Fruit fly (Drosophila melanogaster): ENCODE results near the gene CG4325.

The CG4325 gene

dm6 chrX:2065073-2065472 lies 21.5 kb upstream of the CG4325 start, which contains the start of gene CG4281:
Gene CG4281 (minus strand): TSS chrX:2065142.
- peak; percentile 13 for TF ChIP-seq CG7101 (tag; optimal IDR thresholded peaks at IDR 0.05)
- no peak for TF ChIP-seq ovo (GFP tag; optimal IDR thresholded peaks at IDR 0.05)
- no peak for TF ChIP-seq cic (GFP tag; optimal IDR thresholded peaks at IDR 0.05)
- peak; percentile 40 for TF ChIP-seq CG14711 (tag; optimal IDR thresholded peaks at IDR 0.05)
- TF ChIP-seq pad (GFP tag; optimal IDR thresholded peaks at IDR 0.05), result no peak
- TF ChIP-seq CG33017 (tag; optimal IDR thresholded peaks at IDR 0.05), result no peak
- peak; percentile 24 for TF ChIP-seq tj (GFP tag; optimal IDR thresholded peaks at IDR 0.05)
- TF ChIP-seq CG7045 (GFP tag; optimal IDR thresholded peaks at IDR 0.05), result no peak
- no peak for TF ChIP-seq CG1620 (GFP tag; optimal IDR thresholded peaks at IDR 0.05)
- no peak for TF ChIP-seq CG5204 (GFP tag; optimal IDR thresholded peaks at IDR 0.05)
- no peak for TF ChIP-seq CG12768 (GFP tag; optimal IDR thresholded peaks at IDR 0.05)
- peak; percentile 17 for TF ChIP-seq Crg-1 (GFP tag; optimal IDR thresholded peaks at IDR 0.05)
- TF ChIP-seq Hr96 (GFP tag; optimal IDR thresholded peaks at IDR 0.05), result no peak
- TF ChIP-seq Clk (GFP tag; optimal IDR thresholded peaks at IDR 0.05), result no peak
- no peak for TF ChIP-seq kay (GFP tag; ENCODE audit: borderline replicate concordance)
- TF ChIP-seq toe (GFP tag; optimal IDR thresholded peaks at IDR 0.05), result no peak
- TF ChIP-seq CG11617 (GFP tag; optimal IDR thresholded peaks at IDR 0.05), result peak; percentile 23
- TF ChIP-seq cnc (optimal IDR thresholded peaks at IDR 0.05), result no peak
- peak; percentile 70 for TF ChIP-seq bab1 (GFP tag; optimal IDR thresholded peaks at IDR 0.05)
- TF ChIP-seq Mnt (GFP tag; optimal IDR thresholded peaks at IDR 0.05), result peak; percentile 37

dm6 chrX:2061849-2062248 lies 18.2 kb upstream of the CG4325 start, which contains the start of gene Sik2:
Gene Sik2 (minus strand): TSS chrX:2061915.
- TF ChIP-seq ovo (GFP tag; optimal IDR thresholded peaks at IDR 0.05), result no peak
- TF ChIP-seq pad (GFP tag; optimal IDR thresholded peaks at IDR 0.05), result no peak
- TF ChIP-seq CG14711 (tag; optimal IDR thresholded peaks at IDR 0.05), result peak; percentile 62
- TF ChIP-seq Mnt (GFP tag; optimal IDR thresholded peaks at IDR 0.05), result no peak
- TF ChIP-seq CG5204 (GFP tag; optimal IDR thresholded peaks at IDR 0.05), result no peak
- no peak for TF ChIP-seq CG7045 (GFP tag; optimal IDR thresholded peaks at IDR 0.05)
- no peak for TF ChIP-seq kay (GFP tag; ENCODE audit: borderline replicate concordance)

dm6 chrX:2061119-2061518 lies 17.5 kb upstream of the CG4325 start:
- TF ChIP-seq Clk (GFP tag; optimal IDR thresholded peaks at IDR 0.05) (no peak), pad (GFP tag; optimal IDR thresholded peaks at IDR 0.05) (peak; percentile 44), CG14711 (tag; optimal IDR thresholded peaks at IDR 0.05) (peak; percentile 66), CG1620 (GFP tag; optimal IDR thresholded peaks at IDR 0.05) (no peak), CG11617 (GFP tag; optimal IDR thresholded peaks at IDR 0.05) (peak; percentile 60), CG7045 (GFP tag; optimal IDR thresholded peaks at IDR 0.05) (peak; percentile 57), kay (GFP tag; ENCODE audit: borderline replicate concordance) (no peak), ovo (GFP tag; optimal IDR thresholded peaks at IDR 0.05) (no peak), cnc (optimal IDR thresholded peaks at IDR 0.05) (no peak), CG12768 (GFP tag; optimal IDR thresholded peaks at IDR 0.05) (peak; percentile 63), Crg-1 (GFP tag; optimal IDR thresholded peaks at IDR 0.05) (peak; percentile 7), toe (GFP tag; optimal IDR thresholded peaks at IDR 0.05) (no peak), tj (GFP tag; optimal IDR thresholded peaks at IDR 0.05) (peak; percentile 87), cic (GFP tag; optimal IDR thresholded peaks at IDR 0.05) (no peak), bab1 (GFP tag; optimal IDR thresholded peaks at IDR 0.05) (peak; percentile 19), Mnt (GFP tag; optimal IDR thresholded peaks at IDR 0.05) (peak; percentile 36), Hr96 (GFP tag; optimal IDR thresholded peaks at IDR 0.05) (no peak), CG33017 (tag; optimal IDR thresholded peaks at IDR 0.05) (no peak), CG7101 (tag; optimal IDR thresholded peaks at IDR 0.05) (peak; percentile 63), CG5204 (GFP tag; optimal IDR thresholded peaks at IDR 0.05) (peak; percentile 60)

dm6 chrX:2050070-2050899 lies 6.7 kb upstream of the CG4325 start, which contains the start of gene moody:
Gene moody (minus strand): TSS chrX:2050120.
- TF ChIP-seq CG5204 (GFP tag; optimal IDR thresholded peaks at IDR 0.05), result peak; percentile 96
- TF ChIP-seq Clk (GFP tag; optimal IDR thresholded peaks at IDR 0.05), result peak; percentile 94
- TF ChIP-seq CG33017 (tag; optimal IDR thresholded peaks at IDR 0.05), result peak; percentile 95
- TF ChIP-seq ovo (GFP tag; optimal IDR thresholded peaks at IDR 0.05), result peak; percentile 94
- TF ChIP-seq kay (GFP tag; ENCODE audit: borderline replicate concordance), result no peak
- TF ChIP-seq pad (GFP tag; optimal IDR thresholded peaks at IDR 0.05), result peak; percentile 97
- TF ChIP-seq Crg-1 (GFP tag; optimal IDR thresholded peaks at IDR 0.05), result peak; percentile 98
- peak; percentile 92 for TF ChIP-seq tj (GFP tag; optimal IDR thresholded peaks at IDR 0.05)
- peak; percentile 99 for TF ChIP-seq Hr96 (GFP tag; optimal IDR thresholded peaks at IDR 0.05)
- TF ChIP-seq CG7101 (tag; optimal IDR thresholded peaks at IDR 0.05), result peak; percentile 98
- peak; percentile 93 for TF ChIP-seq CG14711 (tag; optimal IDR thresholded peaks at IDR 0.05)
- TF ChIP-seq bab1 (GFP tag; optimal IDR thresholded peaks at IDR 0.05), result peak; percentile 99
- TF ChIP-seq cic (GFP tag; optimal IDR thresholded peaks at IDR 0.05), result peak; percentile 92
- TF ChIP-seq cnc (optimal IDR thresholded peaks at IDR 0.05), result no peak
- TF ChIP-seq CG7045 (GFP tag; optimal IDR thresholded peaks at IDR 0.05), result peak; percentile 93
- TF ChIP-seq CG1620 (GFP tag; optimal IDR thresholded peaks at IDR 0.05), result peak; percentile 99
- peak; percentile 97 for TF ChIP-seq CG12768 (GFP tag; optimal IDR thresholded peaks at IDR 0.05)
- TF ChIP-seq CG11617 (GFP tag; optimal IDR thresholded peaks at IDR 0.05), result peak; percentile 97
- peak; percentile 93 for TF ChIP-seq toe (GFP tag; optimal IDR thresholded peaks at IDR 0.05)
- TF ChIP-seq Mnt (GFP tag; optimal IDR thresholded peaks at IDR 0.05), result peak; percentile 96
